Fruit fly (Drosophila melanogaster) whole organism, pupa: ENCODE data around the gene toc.

Experiments
- CG12605 ChIP-seq: fragments of 200-800 bp; sonication (Bioruptor generic); IDR thresholded peaks from 2 replicates; pipeline ENCODE4 v1.3.6; 2022; ENCODE audit warnings: missing biosample characterization, missing genetic modification characterization
- CG15710 ChIP-seq: fragments of 200-800 bp; sonication (Bioruptor generic); optimal IDR thresholded peaks from 2 replicates; lab custom pipeline; 2018; ENCODE audit warnings: missing biosample characterization, mild to moderate bottlenecking, missing genetic modification characterization, moderate library complexity
- CG4496 ChIP-seq: fragments of 200-800 bp; sonication (Bioruptor generic); IDR thresholded peaks from 3 replicates; pipeline ENCODE4 v1.3.6; 2022; ENCODE audit warnings: missing biosample characterization, missing genetic modification characterization
- CG8301 ChIP-seq: fragments of 200-800 bp; sonication (Bioruptor generic); optimal IDR thresholded peaks from 2 replicates; lab custom pipeline; 2018; ENCODE audit warnings: missing biosample characterization, mild to moderate bottlenecking, missing genetic modification characterization
- Ets98B ChIP-seq: fragments of 200-800 bp; sonication (Bioruptor generic); IDR thresholded peaks from 2 replicates; pipeline ENCODE4 v1.3.6; 2022; ENCODE audit warnings: missing biosample characterization, missing genetic modification characterization

DNA sequence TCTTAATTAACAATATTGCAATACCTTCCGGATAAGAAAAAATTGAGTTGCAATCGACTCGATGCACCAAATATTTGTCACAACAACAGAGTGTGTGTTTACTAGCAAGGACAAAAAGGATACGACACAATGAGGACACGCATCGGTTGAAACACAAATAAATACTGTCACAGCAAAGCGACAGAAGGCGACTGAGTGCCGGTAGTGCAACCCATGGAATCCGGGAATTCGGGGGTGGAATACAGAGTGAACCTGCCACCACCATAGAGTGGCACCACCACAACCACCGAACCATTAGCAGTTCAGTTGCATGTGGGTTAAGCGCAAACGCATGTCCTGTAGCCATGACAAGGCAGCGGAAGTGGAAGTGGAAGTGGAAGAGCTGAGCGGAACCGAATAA, 14.2 kb downstream of the toc start:
- TF ChIP-seq CG15710 (tag; lab: Kevin White, UChicago) (no peak), CG4496 (GFP tag; lab: Robert Waterston, UW) (no peak), CG8301 (tag; lab: Kevin White, UChicago) (no peak), Ets98B (GFP tag; lab: Robert Waterston, UW) (no peak), CG12605 (GFP tag; lab: Robert Waterston, UW) (no peak)
